Worm (Caenorhabditis elegans) whole organism, L4 larva: Measurements from ENCODE around the gene bcs-1.
A peak's percentile ranks its signal among the peaks of the same experiment; 100 is the strongest.

Experiments used
- D1046.2 ChIP-seq: fragments of 200-800 bp; sonication (Bioruptor generic); IDR thresholded peaks from 2 replicates; pipeline ENCODE4 v1.3.6; 2022; ENCODE audit warnings: missing genetic modification characterization, missing compliant biosample characterization
- F49E8.2 ChIP-seq: sonication (generic microtip); optimal IDR thresholded peaks from 2 replicates; lab custom pipeline; 2016; ENCODE audit warnings: missing compliant biosample characterization, mild to moderate bottlenecking, missing genetic modification characterization, borderline replicate concordance
- Y105C5A.15 ChIP-seq: fragments of 200-800 bp; sonication (Bioruptor generic); IDR thresholded peaks from 2 replicates; pipeline ENCODE4 v1.3.6; 2022; ENCODE audit warnings: missing genetic modification characterization, missing compliant biosample characterization
- Y48G9A.11 ChIP-seq: fragments of 200-800 bp; sonication (Bioruptor generic); IDR thresholded peaks from 2 replicates; pipeline ENCODE4 v1.3.6; 2022; ENCODE audit warnings: missing genetic modification reagents, missing genetic modification characterization, missing compliant biosample characterization
- Y5F2A.4 ChIP-seq: fragments of 200-800 bp; sonication (Bioruptor generic); optimal IDR thresholded peaks from 2 replicates; lab custom pipeline; 2018; ENCODE audit warnings: mild to moderate bottlenecking, missing genetic modification characterization, missing compliant biosample characterization
- Y75B8A.6 ChIP-seq: fragments of 200-800 bp; sonication (Bioruptor generic); IDR thresholded peaks from 2 replicates; pipeline ENCODE4 v1.3.6; 2022; ENCODE audit warnings: missing genetic modification reagents, missing genetic modification characterization, missing compliant biosample characterization
- aha-1 ChIP-seq: fragments of 150-350 bp; peaks from one replicate; lab custom pipeline; 2014; ENCODE audit warnings: missing biosample characterization, missing genetic modification characterization
- aly-2 ChIP-seq: sonication (generic microtip); optimal IDR thresholded peaks from 2 replicates; lab custom pipeline; 2018; ENCODE audit warnings: missing biosample characterization, missing genetic modification characterization
- ceh-20 ChIP-seq: fragments of 200-800 bp; sonication (Bioruptor generic); IDR thresholded peaks from 2 replicates; pipeline ENCODE4 v1.3.6; 2022; ENCODE audit warnings: missing genetic modification reagents, missing genetic modification characterization, missing compliant biosample characterization
- ceh-32 ChIP-seq: sonication (generic microtip); optimal IDR thresholded peaks from 2 replicates; lab custom pipeline; 2016; ENCODE audit warnings: mild to moderate bottlenecking, missing genetic modification characterization, missing compliant biosample characterization; ENCODE audit not compliant: poor library complexity
- ceh-62 ChIP-seq: sonication (generic microtip); optimal IDR thresholded peaks from 2 replicates; lab custom pipeline; 2017; ENCODE audit warnings: missing biosample characterization, missing genetic modification characterization
- daf-12 ChIP-seq: fragments of 150-350 bp; optimal IDR thresholded peaks from 2 replicates; lab custom pipeline; 2014; ENCODE audit warnings: missing biosample characterization, missing genetic modification reagents, missing genetic modification characterization
- daf-16 ChIP-seq, 3 experiments: sonication (generic microtip); optimal IDR thresholded peaks; 2 replicates each; lab custom pipeline; 2016 to 2017; ENCODE audit warnings: missing genetic modification characterization in 3 of 3, missing genetic modification reagents in 3 of 3, mild to moderate bottlenecking in 2 of 3, missing compliant biosample characterization in 2 of 3, missing biosample characterization in 1 of 3, moderate library complexity in 1 of 3
- daf-19 ChIP-seq: fragments of 200-800 bp; sonication (Bioruptor generic); conservative IDR thresholded peaks from 2 replicates; pipeline ENCODE4 v1.3.6; 2022; ENCODE audit warnings: missing genetic modification characterization, missing compliant biosample characterization
- daf-8 ChIP-seq: fragments of 200-800 bp; sonication (Bioruptor generic); IDR thresholded peaks from 2 replicates; pipeline ENCODE4 v1.3.6; 2022; ENCODE audit warnings: missing genetic modification characterization, missing compliant biosample characterization
- dmd-9 ChIP-seq: fragments of 200-800 bp; sonication (Bioruptor generic); IDR thresholded peaks from 2 replicates; pipeline ENCODE4 v1.3.6; 2022; ENCODE audit warnings: missing genetic modification reagents, missing genetic modification characterization, missing compliant biosample characterization
- dpl-1 ChIP-seq: fragments of 150-350 bp; optimal IDR thresholded peaks from 2 replicates; lab custom pipeline; 2014; ENCODE audit warnings: missing biosample characterization, missing genetic modification reagents, missing genetic modification characterization
- duxl-1 ChIP-seq: sonication (generic microtip); optimal IDR thresholded peaks from 2 replicates; lab custom pipeline; 2016; ENCODE audit warnings: mild to moderate bottlenecking, missing genetic modification characterization, moderate library complexity, missing compliant biosample characterization; ENCODE audit not compliant: poor library complexity
- egl-43 ChIP-seq: fragments of 200-800 bp; sonication (Bioruptor generic); IDR thresholded peaks from 2 replicates; pipeline ENCODE4 v1.3.6; 2022; ENCODE audit warnings: missing genetic modification reagents, missing genetic modification characterization, missing compliant biosample characterization
- fkh-10 ChIP-seq: fragments of 150-350 bp; optimal IDR thresholded peaks from 2 replicates; lab custom pipeline; 2014; ENCODE audit warnings: missing biosample characterization, missing genetic modification reagents, missing genetic modification characterization
- fos-1 ChIP-seq: fragments of 150-350 bp; optimal IDR thresholded peaks from 2 replicates; lab custom pipeline; 2014; ENCODE audit warnings: missing biosample characterization, missing genetic modification characterization
- gei-8 ChIP-seq: fragments of 200-800 bp; sonication (Bioruptor generic); optimal IDR thresholded peaks from 2 replicates; lab custom pipeline; 2018; ENCODE audit warnings: mild to moderate bottlenecking, missing genetic modification characterization, missing compliant biosample characterization
- hlh-11 ChIP-seq: fragments of 200-800 bp; sonication (Bioruptor generic); optimal IDR thresholded peaks from 2 replicates; lab custom pipeline; 2018; ENCODE audit warnings: mild to moderate bottlenecking, missing genetic modification characterization, missing compliant biosample characterization
- lin-1 ChIP-seq: fragments of 200-800 bp; sonication (Bioruptor generic); IDR thresholded peaks from 2 replicates; pipeline ENCODE4 v1.3.6; 2022; ENCODE audit warnings: missing genetic modification reagents, missing genetic modification characterization, missing compliant biosample characterization
- lin-13 ChIP-seq: fragments of 150-350 bp; optimal IDR thresholded peaks from 2 replicates; lab custom pipeline; 2014; ENCODE audit warnings: missing biosample characterization, missing genetic modification reagents, missing genetic modification characterization
- lin-15B ChIP-seq: fragments of 150-350 bp; sonication (generic microtip); optimal IDR thresholded peaks from 3 replicates; lab custom pipeline; 2014; ENCODE audit warnings: missing biosample characterization, missing genetic modification characterization
- lin-29 ChIP-seq: fragments of 200-800 bp; sonication (Bioruptor generic); IDR thresholded peaks from 2 replicates; pipeline ENCODE4 v1.3.6; 2022; ENCODE audit warnings: missing genetic modification reagents, missing genetic modification characterization, missing compliant biosample characterization
- lin-39 ChIP-seq: fragments of 150-350 bp; optimal IDR thresholded peaks from 2 replicates; lab custom pipeline; 2014; ENCODE audit warnings: missing biosample characterization, missing genetic modification reagents, missing genetic modification characterization
- lsy-2 ChIP-seq, 2 experiments: fragments of 150-350 bp in 1 of 2; sonication (generic microtip) in 1 of 2; optimal IDR thresholded peaks; 2 replicates each; lab custom pipeline; 2014 to 2017; ENCODE audit warnings: missing biosample characterization in 2 of 2, missing genetic modification characterization in 2 of 2
- madf-5 ChIP-seq, 2 experiments: fragments of 200-800 bp; sonication (Bioruptor generic); IDR thresholded peaks; 2 replicates each; pipeline ENCODE4 v1.3.6; 2022; ENCODE audit warnings: missing compliant biosample characterization in 2 of 2, missing genetic modification characterization in 2 of 2
- madf-9 ChIP-seq: fragments of 200-800 bp; sonication (Bioruptor generic); conservative IDR thresholded peaks from 2 replicates; pipeline ENCODE4 v1.3.6; 2022; ENCODE audit warnings: missing genetic modification reagents, missing genetic modification characterization, missing compliant biosample characterization
- mxl-3 ChIP-seq: fragments of 200-800 bp; sonication (Bioruptor generic); optimal IDR thresholded peaks from 2 replicates; lab custom pipeline; 2018; ENCODE audit warnings: mild to moderate bottlenecking, missing genetic modification characterization, missing compliant biosample characterization
- nhr-10 ChIP-seq: fragments of 150-350 bp; optimal IDR thresholded peaks from 2 replicates; lab custom pipeline; 2014; ENCODE audit warnings: missing biosample characterization, missing genetic modification characterization
- nhr-11 ChIP-seq: fragments of 150-350 bp; optimal IDR thresholded peaks from 2 replicates; lab custom pipeline; 2014; ENCODE audit warnings: missing biosample characterization, missing genetic modification characterization
- nhr-111 ChIP-seq: fragments of 200-800 bp; sonication (Bioruptor generic); optimal IDR thresholded peaks from 2 replicates; lab custom pipeline; 2018; ENCODE audit warnings: mild to moderate bottlenecking, missing genetic modification characterization, missing compliant biosample characterization
- nhr-237 ChIP-seq: sonication (generic microtip); optimal IDR thresholded peaks from 2 replicates; lab custom pipeline; 2017; ENCODE audit warnings: missing biosample characterization, missing genetic modification characterization
- nhr-25 ChIP-seq: sonication (generic microtip); optimal IDR thresholded peaks from 2 replicates; lab custom pipeline; 2017; ENCODE audit warnings: missing genetic modification characterization, mild to moderate bottlenecking, missing compliant biosample characterization, antibody characterized with exemption, moderate library complexity, borderline replicate concordance; ENCODE audit not compliant: insufficient read depth
- nhr-28 ChIP-seq: fragments of 150-350 bp; optimal IDR thresholded peaks from 2 replicates; lab custom pipeline; 2014; ENCODE audit warnings: missing biosample characterization, missing genetic modification characterization
- nhr-41 ChIP-seq: fragments of 200-800 bp; sonication (Bioruptor generic); IDR thresholded peaks from 2 replicates; pipeline ENCODE4 v1.3.6; 2022; ENCODE audit warnings: missing genetic modification reagents, missing genetic modification characterization, missing compliant biosample characterization
- nhr-6 ChIP-seq: fragments of 150-350 bp; optimal IDR thresholded peaks from 2 replicates; lab custom pipeline; 2014; ENCODE audit warnings: missing biosample characterization, missing genetic modification characterization
- pqm-1 ChIP-seq: sonication (generic microtip); optimal IDR thresholded peaks from 2 replicates; lab custom pipeline; 2017; ENCODE audit warnings: missing biosample characterization, missing genetic modification characterization
- saeg-2 ChIP-seq: fragments of 200-800 bp; sonication (Bioruptor generic); IDR thresholded peaks from 2 replicates; pipeline ENCODE4 v1.3.6; 2022; ENCODE audit warnings: missing genetic modification reagents, missing genetic modification characterization, missing compliant biosample characterization
- skn-1 ChIP-seq: fragments of 150-350 bp; optimal IDR thresholded peaks from 2 replicates; lab custom pipeline; 2014; ENCODE audit warnings: missing biosample characterization, missing genetic modification characterization
- spr-1 ChIP-seq: sonication (generic microtip); optimal IDR thresholded peaks from 2 replicates; lab custom pipeline; 2016; ENCODE audit warnings: mild to moderate bottlenecking, missing genetic modification characterization, missing compliant biosample characterization
- spr-3 ChIP-seq: fragments of 200-800 bp; sonication (Bioruptor generic); optimal IDR thresholded peaks from 2 replicates; lab custom pipeline; 2018; ENCODE audit warnings: mild to moderate bottlenecking, missing genetic modification characterization, missing compliant biosample characterization
- tra-1 ChIP-seq: fragments of 200-800 bp; sonication (Bioruptor generic); IDR thresholded peaks from 2 replicates; pipeline ENCODE4 v1.3.6; 2022; ENCODE audit warnings: missing genetic modification reagents, missing genetic modification characterization, missing compliant biosample characterization
- unc-39 ChIP-seq: sonication (generic microtip); optimal IDR thresholded peaks from 2 replicates; lab custom pipeline; 2017; ENCODE audit warnings: missing biosample characterization, missing genetic modification characterization
- zip-11 ChIP-seq: fragments of 200-800 bp; sonication (Bioruptor generic); IDR thresholded peaks from 2 replicates; pipeline ENCODE4 v1.3.6; 2022; ENCODE audit warnings: missing genetic modification characterization, missing compliant biosample characterization
- zip-2 ChIP-seq: fragments of 150-350 bp; optimal IDR thresholded peaks from 2 replicates; lab custom pipeline; 2014; ENCODE audit warnings: missing biosample characterization, missing genetic modification characterization
- ztf-11 ChIP-seq: fragments of 150-350 bp; optimal IDR thresholded peaks from 2 replicates; lab custom pipeline; 2014; ENCODE audit warnings: missing biosample characterization, missing genetic modification characterization

Gene bcs-1

ce11 chrII:8569038-8569977 is 1.6 kb upstream of the bcs-1 start, which contains the start of the genes col-38 and rpl-5 (continued):
- no peak for TF ChIP-seq fos-1
- TF ChIP-seq daf-19 (GFP tag; lab: Robert Waterston, UW): 0 out of 2 replicates have a peak, but pooled peaks have one; percentile 51
- peak; percentile 89 to 98 for TF ChIP-seq lsy-2 (tag; optimal IDR thresholded peaks at IDR 0.05; lab: Kevin White, UChicago)
- peak; percentile 47 for TF ChIP-seq spr-1 (tag; lab: Kevin White, UChicago)
- TF ChIP-seq zip-2 (tag; lab: Kevin White, UChicago): peak; percentile 7
- peak; percentile 34 for TF ChIP-seq nhr-25
- TF ChIP-seq aly-2 (tag; lab: Kevin White, UChicago): no peak
- no peak for TF ChIP-seq dmd-9 (GFP tag; lab: Robert Waterston, UW)
- no peak for TF ChIP-seq nhr-111 (GFP tag; lab: Kevin White, UChicago)
- TF ChIP-seq ceh-62 (tag; lab: Kevin White, UChicago): no peak
- no peak for TF ChIP-seq lin-15B
- no peak for TF ChIP-seq pqm-1 (tag; lab: Kevin White, UChicago)
- peak; percentile 53 for TF ChIP-seq duxl-1 (tag; lab: Kevin White, UChicago)
- no peak for TF ChIP-seq lin-39 (tag; lab: Kevin White, UChicago)
- no peak for TF ChIP-seq ceh-20 (GFP tag; lab: Robert Waterston, UW)
- no peak for TF ChIP-seq lin-29 (GFP tag; lab: Robert Waterston, UW)
- TF ChIP-seq nhr-11: peak; percentile 87
- TF ChIP-seq aha-1: peak; percentile 97
- TF ChIP-seq egl-43 (GFP tag; lab: Robert Waterston, UW): no peak
- no peak for TF ChIP-seq nhr-237 (tag; lab: Kevin White, UChicago)
- no peak for TF ChIP-seq zip-11 (GFP tag; lab: Robert Waterston, UW)
- no peak for TF ChIP-seq madf-9 (GFP tag; lab: Robert Waterston, UW)
- no peak for TF ChIP-seq lin-1 (GFP tag; lab: Robert Waterston, UW)
- TF ChIP-seq nhr-6 (tag; lab: Kevin White, UChicago): peak; percentile 88
- TF ChIP-seq daf-12: no peak
- no peak for TF ChIP-seq tra-1 (GFP tag; lab: Robert Waterston, UW)
- TF ChIP-seq lin-13 (GFP tag; lab: Kevin White, UChicago): peak; percentile 72
- no peak for TF ChIP-seq daf-16 (GFP tag; optimal IDR thresholded peaks at IDR 0.05; lab: Kevin White, UChicago)
- peak; percentile 79 for TF ChIP-seq daf-16 (tag; optimal IDR thresholded peaks at IDR 0.05; lab: Kevin White, UChicago)
- TF ChIP-seq nhr-41: no peak
- no peak for TF ChIP-seq Y105C5A.15 (GFP tag; lab: Robert Waterston, UW)
- TF ChIP-seq gei-8 (GFP tag; lab: Kevin White, UChicago): no peak
- TF ChIP-seq ztf-11 (tag; lab: Kevin White, UChicago): no peak
- no peak for TF ChIP-seq Y48G9A.11 (GFP tag; lab: Robert Waterston, UW)
- no peak for TF ChIP-seq Y5F2A.4 (GFP tag; lab: Kevin White, UChicago)
- no peak for TF ChIP-seq madf-5 (GFP tag; IDR thresholded peaks at IDR 0.05; lab: Robert Waterston, UW)
- peak; percentile 96 for TF ChIP-seq dpl-1
- TF ChIP-seq saeg-2 (GFP tag; lab: Robert Waterston, UW): no peak
- no peak for TF ChIP-seq F49E8.2 (tag; lab: Kevin White, UChicago)
- TF ChIP-seq fkh-10 (GFP tag; lab: Kevin White, UChicago): peak; percentile 90
- TF ChIP-seq skn-1 (tag; lab: Kevin White, UChicago): no peak
- no peak for TF ChIP-seq ceh-32
- TF ChIP-seq spr-3: no peak
- TF ChIP-seq mxl-3: peak; percentile 67
- TF ChIP-seq nhr-28 (tag; lab: Kevin White, UChicago): peak; percentile 85
- TF ChIP-seq hlh-11 (tag; lab: Kevin White, UChicago): peak; percentile 82
- no peak for TF ChIP-seq unc-39 (tag; lab: Kevin White, UChicago)
- TF ChIP-seq Y75B8A.6: no peak
- no peak for TF ChIP-seq nhr-10
- no peak for TF ChIP-seq D1046.2 (GFP tag; lab: Robert Waterston, UW)
- TF ChIP-seq daf-8: no peak
